Worm (Caenorhabditis elegans) whole organism, young adult: ENCODE results near the gene rpn-6.1.

Source experiments
- F23B12.7 ChIP-seq: sonication (generic microtip); optimal IDR thresholded peaks from 2 replicates; lab custom pipeline; 2017; ENCODE audit warnings: missing genetic modification characterization, mild to moderate bottlenecking, missing compliant biosample characterization, antibody characterized with exemption, moderate library complexity; ENCODE audit not compliant: insufficient read depth
- ets-4 ChIP-seq: fragments of 200-800 bp; sonication (Bioruptor generic); optimal IDR thresholded peaks from 2 replicates; lab custom pipeline; 2018; ENCODE audit warnings: mild to moderate bottlenecking, missing genetic modification characterization, missing compliant biosample characterization
- mxl-1 ChIP-seq: sonication (generic microtip); optimal IDR thresholded peaks from 2 replicates; lab custom pipeline; 2016; ENCODE audit warnings: missing genetic modification characterization, missing compliant biosample characterization
- nfya-1 ChIP-seq: sonication (generic microtip); optimal IDR thresholded peaks from 2 replicates; lab custom pipeline; 2017; ENCODE audit warnings: antibody characterized with exemption, missing compliant biosample characterization, missing genetic modification characterization, borderline replicate concordance; ENCODE audit not compliant: insufficient read depth

ce11 chrIII:6951435-6951834 is 10.4 kb downstream of the rpn-6.1 start:
- no peak for TF ChIP-seq F23B12.7 (tag; lab: Kevin White, UChicago)
- TF ChIP-seq nfya-1 (tag; lab: Kevin White, UChicago): no peak
- no peak for TF ChIP-seq mxl-1
- no peak for TF ChIP-seq ets-4
